Worm (Caenorhabditis elegans): ENCODE results near the gene pxn-2.
A peak's percentile ranks its signal among the peaks of the same experiment; 100 is the strongest.

pxn-2 gene

DNA sequence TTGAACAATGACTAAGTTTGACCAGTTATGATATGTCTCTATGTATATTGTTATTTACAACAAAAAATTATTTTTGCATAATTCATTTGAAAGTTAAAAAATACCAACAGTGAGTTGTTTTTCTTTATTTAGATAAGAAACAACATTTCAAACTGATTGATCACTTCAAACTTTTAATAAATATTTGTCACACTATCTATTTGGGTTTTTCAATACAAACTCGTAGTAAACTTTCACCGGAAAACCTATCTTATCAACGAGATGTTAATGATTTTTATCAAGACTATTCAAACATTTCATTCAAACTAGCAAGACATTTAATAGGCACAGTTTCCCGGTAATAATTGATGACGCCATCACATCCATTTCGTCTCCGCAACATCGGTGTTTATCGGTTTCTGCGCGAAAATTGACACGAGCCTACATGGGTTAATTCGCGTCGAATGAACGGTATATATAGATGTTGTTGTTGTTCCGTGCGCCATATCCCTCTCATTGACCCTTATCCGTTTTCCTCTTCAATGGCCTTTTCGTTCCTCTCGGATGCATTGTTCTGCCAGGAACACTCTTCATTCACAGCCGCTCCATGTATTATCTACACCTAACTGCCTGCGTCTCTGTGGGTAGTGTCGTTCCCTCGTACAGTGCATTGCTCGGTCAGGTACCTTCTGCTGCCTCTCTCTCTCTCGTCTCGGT is 11.2 kb upstream of the pxn-2 start (continued):
- TF ChIP-seq nhr-28 (tag; optimal IDR thresholded peaks at IDR 0.05) = peak; percentile 7
- no peak for TF ChIP-seq ces-1 (GFP tag; optimal IDR thresholded peaks at IDR 0.05)
- peak; percentile 29 for TF ChIP-seq dve-1 (tag; optimal IDR thresholded peaks at IDR 0.05; ENCODE audit: insufficient read depth)
- no peak for TF ChIP-seq cey-2 (tag; optimal IDR thresholded peaks at IDR 0.05; ENCODE audit: borderline replicate concordance, insufficient read depth)
- no peak for TF ChIP-seq lir-3 (tag; optimal IDR thresholded peaks at IDR 0.05)
- TF ChIP-seq lim-7 (GFP tag; IDR thresholded peaks at IDR 0.05) = no peak
- TF ChIP-seq dpl-1 (GFP tag; optimal IDR thresholded peaks at IDR 0.05) = no peak

DNA sequence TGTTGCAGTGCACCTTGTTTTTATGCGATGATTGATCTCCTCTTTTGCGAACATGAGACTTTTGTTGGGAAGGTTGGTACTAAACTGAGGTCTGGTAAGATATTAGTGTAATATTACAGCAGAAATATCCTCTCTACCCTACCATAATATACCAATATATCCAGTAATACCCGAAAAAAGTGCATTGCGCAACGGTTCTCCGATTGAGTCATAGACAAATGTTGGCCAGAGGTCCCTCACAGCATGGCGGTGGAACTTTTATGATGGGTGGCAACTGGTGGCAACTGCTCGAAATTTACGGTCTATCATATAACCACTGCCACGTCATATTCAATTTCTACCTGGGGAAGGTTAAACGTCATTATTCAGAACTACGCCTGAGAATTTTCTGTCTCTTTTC is 10.2 kb upstream of the pxn-2 start:
- TF ChIP-seq hmg-1.1 (GFP tag; IDR thresholded peaks at IDR 0.05) = no peak
- no peak for TF ChIP-seq unc-62 (GFP tag; optimal IDR thresholded peaks at IDR 0.05 in 1 of 2)
- TF ChIP-seq unc-62 (tag; optimal IDR thresholded peaks at IDR 0.05) = no peak
- TF ChIP-seq dmd-9 (GFP tag; IDR thresholded peaks at IDR 0.05) = no peak

DNA sequence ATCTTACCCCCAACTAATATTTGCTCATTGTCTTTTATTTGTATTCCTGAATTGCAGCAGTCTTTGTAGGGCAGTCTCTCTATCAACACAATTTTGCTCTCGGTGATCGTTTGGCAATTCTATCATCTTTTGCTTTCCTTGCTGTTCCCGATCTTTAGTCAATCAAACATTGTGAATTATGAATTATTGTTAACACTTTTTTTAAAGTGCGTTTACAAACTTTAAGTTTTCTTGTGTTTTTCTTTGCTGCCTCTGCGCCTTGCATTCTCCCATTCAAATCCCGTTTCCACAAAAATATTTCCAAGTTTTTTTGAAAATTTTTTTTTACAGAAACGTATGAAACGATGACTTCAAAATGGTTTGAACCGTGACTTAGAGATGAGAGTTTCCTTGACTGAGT is 3.0 kb upstream of the pxn-2 start, which contains the start of gene ver-4:
Gene ver-4, plus strand, starts transcription at position 301 of the 400 bp plus-strand sequence.
- TF ChIP-seq daf-8 (GFP tag; IDR thresholded peaks at IDR 0.05) (no peak), ztf-7 (tag; optimal IDR thresholded peaks at IDR 0.05) (no peak), aha-1 (tag) (peak; percentile 34)

DNA sequence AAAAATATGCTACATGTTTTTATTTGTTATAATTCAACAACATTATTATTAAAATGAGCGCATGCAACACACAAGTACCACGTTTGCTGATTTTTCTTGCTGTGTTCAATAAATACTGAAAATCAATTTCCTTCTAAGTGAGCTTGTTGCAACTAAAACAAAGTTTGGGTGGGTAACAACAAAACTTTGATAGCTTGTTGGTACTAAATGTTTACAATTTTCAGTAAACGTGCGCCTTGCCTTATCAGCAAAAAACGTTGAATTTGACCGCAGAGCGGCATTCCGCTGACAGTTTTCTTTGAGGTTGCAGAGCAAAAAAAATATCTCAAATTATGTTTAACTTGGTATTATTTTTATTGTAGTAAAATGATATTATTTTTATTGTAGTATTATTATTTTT is 2.3 kb upstream of the pxn-2 start:
- no peak for TF ChIP-seq mxl-2 (GFP tag; conservative IDR thresholded peaks at IDR 0.05)
- TF ChIP-seq tra-1 (GFP tag; IDR thresholded peaks at IDR 0.05) = no peak
- no peak for TF ChIP-seq ceh-28 (tag; optimal IDR thresholded peaks at IDR 0.05)
- no peak for TF ChIP-seq ztf-7 (tag; optimal IDR thresholded peaks at IDR 0.05)
- TF ChIP-seq ztf-11 (tag; optimal IDR thresholded peaks at IDR 0.05) = no peak
- no peak for TF ChIP-seq sdz-12 (GFP tag; optimal IDR thresholded peaks at IDR 0.05)
- TF ChIP-seq dmd-6 (GFP tag; IDR thresholded peaks at IDR 0.05) = peak; percentile 43
- peak in 1 of 2 experiments; percentile 25 for TF ChIP-seq daf-16 (GFP tag; optimal IDR thresholded peaks at IDR 0.05)
- peak; percentile 87 for TF ChIP-seq daf-16 (tag; optimal IDR thresholded peaks at IDR 0.05)
- TF ChIP-seq aha-1 (tag) = peak; percentile 62
- no peak for TF ChIP-seq lir-3 (tag; optimal IDR thresholded peaks at IDR 0.05)
- no peak for TF ChIP-seq php-3 (GFP tag; IDR thresholded peaks at IDR 0.05)
- no peak for TF ChIP-seq nhr-77 (tag; optimal IDR thresholded peaks at IDR 0.05)

DNA sequence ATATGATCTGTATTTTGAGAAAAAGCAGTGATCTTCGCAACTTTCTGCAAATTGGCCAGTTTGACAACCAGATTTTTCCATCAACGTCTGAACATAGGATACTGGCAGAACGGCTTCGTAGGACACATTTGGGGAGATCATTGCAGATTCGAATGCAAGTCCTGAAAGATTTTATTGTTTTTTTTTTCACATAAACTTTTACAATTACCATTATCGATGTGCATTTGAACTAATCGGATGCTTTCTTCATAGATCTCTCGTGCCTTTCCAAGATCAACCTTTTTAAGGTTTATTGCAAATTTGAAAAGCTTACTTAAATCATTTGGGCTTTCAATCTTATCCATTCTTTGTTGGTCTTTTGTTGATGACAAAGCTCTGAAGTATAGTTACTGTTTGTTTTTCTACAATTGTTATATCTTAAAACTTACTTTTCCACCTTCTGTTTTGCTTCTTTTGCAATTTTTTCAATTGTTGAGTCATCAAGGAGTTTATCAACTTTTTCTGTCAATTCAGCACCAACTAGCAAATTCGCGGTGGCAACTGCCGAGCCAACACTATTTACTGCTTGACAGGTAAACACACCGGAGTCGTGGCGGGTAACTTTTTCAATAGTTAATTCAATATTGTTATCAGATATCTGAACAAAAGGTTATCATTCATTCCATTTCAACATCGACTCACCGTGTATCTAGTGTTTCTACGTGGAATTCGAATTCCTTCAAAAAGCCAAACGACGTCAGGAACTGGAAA is 2.5 kb downstream of the pxn-2 start:
- TF ChIP-seq F49E8.2 (tag; optimal IDR thresholded peaks at IDR 0.05; ENCODE audit: borderline replicate concordance) (no peak), pqm-1 (tag; optimal IDR thresholded peaks at IDR 0.05) (no peak), daf-16 (GFP tag; optimal IDR thresholded peaks at IDR 0.05) (no peak), daf-16 (tag; optimal IDR thresholded peaks at IDR 0.05) (peak; percentile 93)

DNA sequence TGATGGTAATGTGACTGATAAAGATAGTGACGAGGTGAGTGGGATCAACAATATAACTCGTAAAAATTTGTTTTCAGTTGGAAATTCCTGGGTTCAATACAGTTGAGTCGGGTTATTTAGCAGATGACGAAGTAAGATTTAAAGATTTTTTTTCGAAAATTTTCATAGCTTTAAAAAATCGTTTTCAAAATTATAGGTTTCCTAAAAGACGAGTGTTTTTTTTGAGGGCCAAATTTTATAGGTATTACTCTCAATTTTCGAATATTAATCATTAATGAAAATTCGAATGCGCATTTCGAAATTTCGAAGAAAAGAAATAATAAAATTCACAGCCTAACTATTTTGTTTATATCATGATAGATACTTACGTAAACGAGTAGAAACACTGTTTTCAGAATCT is 8.0 kb downstream of the pxn-2 start:
- no peak for TF ChIP-seq cey-2 (tag; optimal IDR thresholded peaks at IDR 0.05; ENCODE audit: borderline replicate concordance, insufficient read depth)
- peak; percentile 71 for TF ChIP-seq aha-1 (tag)
- no peak for TF ChIP-seq sdz-12 (GFP tag; optimal IDR thresholded peaks at IDR 0.05)
- no peak for TF ChIP-seq nhr-237 (tag; optimal IDR thresholded peaks at IDR 0.05)
- TF ChIP-seq madf-9 (GFP tag; conservative IDR thresholded peaks at IDR 0.05) = no peak
- TF ChIP-seq zfp-2 (tag; optimal IDR thresholded peaks at IDR 0.05) = no peak
- peak in 1 of 2 experiments; percentile 85 for TF ChIP-seq unc-62 (GFP tag; optimal IDR thresholded peaks at IDR 0.05 in 1 of 2)
- TF ChIP-seq unc-62 (tag; optimal IDR thresholded peaks at IDR 0.05) = no peak
- no peak for TF ChIP-seq ceh-20 (GFP tag; IDR thresholded peaks at IDR 0.05)
- no peak for TF ChIP-seq hlh-11 (tag; optimal IDR thresholded peaks at IDR 0.05)
- no peak for TF ChIP-seq jun-1 (tag; optimal IDR thresholded peaks at IDR 0.05)
